Worm (Caenorhabditis elegans): ENCODE results near the gene Y38F1A.2.

ce11 chrII:12939801-12940200 lies 15.0 kb upstream of the Y38F1A.2 start, which contains the start of gene arrd-10:
- TF ChIP-seq lin-39 (tag; optimal IDR thresholded peaks at IDR 0.05) (no peak), lsy-2 (tag; optimal IDR thresholded peaks at IDR 0.05) (no peak), nhr-28 (tag; optimal IDR thresholded peaks at IDR 0.05) (no peak), fos-1 (tag; optimal IDR thresholded peaks at IDR 0.05) (no peak), snpc-4 (tag; optimal IDR thresholded peaks at IDR 0.05) (no peak), ztf-11 (tag; optimal IDR thresholded peaks at IDR 0.05) (no peak), egl-27 (tag; optimal IDR thresholded peaks at IDR 0.05) (no peak), zag-1 (tag; optimal IDR thresholded peaks at IDR 0.05) (no peak), jun-1 (tag; optimal IDR thresholded peaks at IDR 0.05) (no peak), nhr-237 (tag; optimal IDR thresholded peaks at IDR 0.05) (no peak), aha-1 (tag) (no peak)
